Fruit fly (Drosophila melanogaster) whole organism, embryonic: ENCODE data around the gene CG13138.
A peak's percentile ranks its signal among the peaks of the same experiment; 100 is the strongest.

ENCODE experiments used
- CG11695 ChIP-seq: fragments of 200-800 bp; sonication (Bioruptor generic); IDR thresholded peaks from 3 replicates; pipeline ENCODE4 v1.3.6; 2022; ENCODE audit warnings: missing biosample characterization, missing genetic modification characterization
- CG12104 ChIP-seq: fragments of 200-800 bp; sonication (Bioruptor generic); optimal IDR thresholded peaks from 3 replicates; lab custom pipeline; 2016; ENCODE audit warnings: missing biosample characterization, missing genetic modification characterization
- CG12155 ChIP-seq: fragments of 200-800 bp; sonication (Bioruptor generic); optimal IDR thresholded peaks from 3 replicates; lab custom pipeline; 2016; ENCODE audit warnings: missing biosample characterization, missing genetic modification characterization
- CG15269 ChIP-seq: fragments of 200-800 bp; sonication (Bioruptor generic); optimal IDR thresholded peaks from 2 replicates; lab custom pipeline; 2018; ENCODE audit warnings: missing biosample characterization, mild to moderate bottlenecking, missing genetic modification characterization, moderate library complexity
- CG2116 ChIP-seq: fragments of 200-800 bp; sonication (Bioruptor generic); optimal IDR thresholded peaks from 3 replicates; lab custom pipeline; 2018; ENCODE audit warnings: missing biosample characterization, mild to moderate bottlenecking, missing genetic modification characterization
- Kr ChIP-seq: fragments of 200-800 bp; sonication (Bioruptor generic); optimal IDR thresholded peaks from 2 replicates; lab custom pipeline; 2017; ENCODE audit warnings: missing biosample characterization, mild to moderate bottlenecking, missing genetic modification characterization
- Lhr ChIP-seq: fragments of 200-800 bp; sonication (Bioruptor generic); optimal IDR thresholded peaks from 3 replicates; lab custom pipeline; 2017; ENCODE audit warnings: mild to moderate bottlenecking, missing biosample characterization, missing genetic modification reagents, missing genetic modification characterization
- Vsx1 ChIP-seq: fragments of 200-800 bp; sonication (Bioruptor generic); optimal IDR thresholded peaks from 2 replicates; lab custom pipeline; 2017; ENCODE audit warnings: missing biosample characterization, mild to moderate bottlenecking, missing genetic modification characterization, missing genetic modification reagents
- bsh ChIP-seq, 2 experiments: fragments of 200-800 bp; sonication (Bioruptor generic); optimal IDR thresholded peaks; 2 replicates each; lab custom pipeline; 2017 to 2018; ENCODE audit warnings: mild to moderate bottlenecking in 2 of 2, missing biosample characterization in 2 of 2, missing genetic modification characterization in 2 of 2, moderate library complexity in 1 of 2
- emc ChIP-seq: fragments of 200-800 bp; sonication (Bioruptor generic); optimal IDR thresholded peaks from 2 replicates; lab custom pipeline; 2016; ENCODE audit warnings: missing biosample characterization, missing genetic modification characterization
- fu2 ChIP-seq: fragments of 200-800 bp; sonication (Bioruptor generic); optimal IDR thresholded peaks from 2 replicates; lab custom pipeline; 2016; ENCODE audit warnings: missing biosample characterization, missing genetic modification characterization
- jumu ChIP-seq: fragments of 200-800 bp; sonication (Bioruptor generic); optimal IDR thresholded peaks from 3 replicates; lab custom pipeline; 2016; ENCODE audit warnings: missing biosample characterization, missing genetic modification characterization
- kay ChIP-seq: fragments of 200-800 bp; sonication (Bioruptor generic); optimal IDR thresholded peaks from 2 replicates; lab custom pipeline; 2016; ENCODE audit warnings: missing biosample characterization, missing genetic modification characterization
- sqz ChIP-seq: fragments of 200-800 bp; sonication (Bioruptor generic); optimal IDR thresholded peaks from 3 replicates; lab custom pipeline; 2018; ENCODE audit warnings: missing biosample characterization, mild to moderate bottlenecking, missing genetic modification characterization

DNA sequence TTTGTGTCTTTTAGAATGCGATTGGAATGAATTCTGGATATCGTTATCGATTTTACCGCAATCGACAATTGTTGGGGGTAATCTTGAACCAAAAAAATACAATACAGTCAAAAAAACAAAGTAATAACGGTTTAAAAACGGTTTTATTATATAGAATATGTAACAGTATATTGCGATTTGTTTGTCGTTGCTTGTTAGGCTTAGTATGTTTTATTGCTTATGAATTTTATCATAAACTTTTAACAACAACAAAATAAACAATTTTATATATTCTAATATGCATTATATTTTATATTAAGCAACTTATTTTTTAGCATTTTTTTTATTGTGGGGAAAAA is 2.0 kb downstream of the CG13138 start, which contains the start of gene CYLD:
- TF ChIP-seq emc (GFP tag; lab: Kevin White, UChicago) (no peak), CG12155 (peak; percentile 41), Lhr (GFP tag; lab: Kevin White, UChicago) (peak; percentile 23), CG15269 (tag; lab: Kevin White, UChicago) (peak; percentile 81), CG11695 (GFP tag; lab: Robert Waterston, UW) (peak; percentile 75), kay (GFP tag; lab: Kevin White, UChicago) (peak; percentile 28), Kr (no peak), bsh (GFP tag; optimal IDR thresholded peaks at IDR 0.05; lab: Kevin White, UChicago) (peak in 1 of 2 experiments; percentile 83), fu2 (GFP tag; lab: Kevin White, UChicago) (no peak), sqz (GFP tag; lab: Kevin White, UChicago) (peak; percentile 50), Vsx1 (peak; percentile 15), jumu (GFP tag; lab: Kevin White, UChicago) (no peak), CG2116 (peak; percentile 67), CG12104 (peak; percentile 15)
